Worm (Caenorhabditis elegans) whole organism, mixed stage, embryonic: ENCODE results near the gene W08E12.6.
"Not testable (repeated sequence)": the region's sequence is repeated elsewhere in the genome, so short reads cannot be mapped to it uniquely, and the experiment has no call there.

Experiments
- blmp-1 ChIP-seq: fragments of 150-350 bp; optimal IDR thresholded peaks from 2 replicates; lab custom pipeline; 2014; ENCODE audit warnings: missing biosample characterization, missing genetic modification characterization
- ceh-43 ChIP-seq: fragments of 200-800 bp; sonication (Bioruptor generic); optimal IDR thresholded peaks from 2 replicates; lab custom pipeline; 2018; ENCODE audit warnings: mild to moderate bottlenecking, missing genetic modification characterization, moderate library complexity, missing compliant biosample characterization
- cnd-1 ChIP-seq: fragments of 200-800 bp; sonication (Bioruptor generic); optimal IDR thresholded peaks from 2 replicates; lab custom pipeline; 2018; ENCODE audit warnings: mild to moderate bottlenecking, missing genetic modification characterization, missing compliant biosample characterization
- nhr-237 ChIP-seq: fragments of 150-350 bp; optimal IDR thresholded peaks from 2 replicates; lab custom pipeline; 2014; ENCODE audit warnings: missing biosample characterization, missing genetic modification characterization

ce11 chrIV:3331758-3332157 lies 33.4 kb downstream of the W08E12.6 start, which contains the start of gene F42A6.5:
- TF ChIP-seq nhr-237; blmp-1 (tag; lab: Kevin White, UChicago); ceh-43 (GFP tag; lab: Kevin White, UChicago); cnd-1 (tag; lab: Kevin White, UChicago): not testable (repeated sequence)
